ENCODE assay signal across 4 worm cellular contexts in the genomic region with DNA sequence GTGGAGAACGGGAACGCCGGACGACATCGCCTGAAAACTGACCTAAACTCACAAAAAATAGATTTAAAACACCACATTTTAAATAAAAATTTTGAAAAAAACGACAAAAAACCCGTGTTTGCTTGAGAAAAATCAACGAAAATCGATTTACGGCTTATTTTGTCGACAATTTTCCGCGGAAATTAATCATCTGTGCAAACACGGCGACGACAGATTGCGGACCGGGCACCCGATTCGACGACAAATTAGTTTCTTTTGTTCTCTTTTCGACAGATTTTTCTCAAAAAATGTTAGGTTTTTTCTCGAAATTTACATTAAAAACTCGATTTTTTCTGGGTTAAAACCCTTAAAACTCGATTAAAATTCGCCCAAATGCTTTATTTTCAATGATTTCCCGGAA.
TF ChIP-seq lines count a peak whose summit lies in the region.

A gene (minus strand): TSS at position 30 of the 400 bp plus-strand sequence.

TF ChIP-seq in whole organism, L2 larva, 48 proteins besides CTCF, POLR2A, EP300 and RAD21 (continues in another document):
- TF ChIP-seq nhr-23 (tag; optimal IDR thresholded peaks at IDR 0.05; lab: Kevin White, UChicago): no peak
- peak; percentile 35 for TF ChIP-seq sem-4 (tag; optimal IDR thresholded peaks at IDR 0.05; lab: Kevin White, UChicago)
- TF ChIP-seq alr-1 (tag; optimal IDR thresholded peaks at IDR 0.05; lab: Kevin White, UChicago): no peak
- TF ChIP-seq fos-1 (tag; optimal IDR thresholded peaks at IDR 0.05; lab: Kevin White, UChicago): peak; percentile 13
- TF ChIP-seq sma-9 (GFP tag; optimal IDR thresholded peaks at IDR 0.05; lab: Kevin White, UChicago): no peak
- no peak for TF ChIP-seq sma-9 (tag; optimal IDR thresholded peaks at IDR 0.05; lab: Kevin White, UChicago)
- peak; percentile 42 for TF ChIP-seq gmeb-1 (tag; optimal IDR thresholded peaks at IDR 0.05; lab: Kevin White, UChicago)
- TF ChIP-seq nhr-25 (tag; optimal IDR thresholded peaks at IDR 0.05; lab: Kevin White, UChicago): peak; percentile 41
- peak; percentile 30 for TF ChIP-seq crh-2 (tag; optimal IDR thresholded peaks at IDR 0.05; lab: Kevin White, UChicago)
- TF ChIP-seq mab-5 (tag; optimal IDR thresholded peaks at IDR 0.05; lab: Kevin White, UChicago): peak; percentile 31
- peak; percentile 10 for TF ChIP-seq lin-13 (GFP tag; optimal IDR thresholded peaks at IDR 0.05; lab: Kevin White, UChicago)
- TF ChIP-seq nhr-21 (tag; optimal IDR thresholded peaks at IDR 0.05; lab: Kevin White, UChicago): no peak
- TF ChIP-seq zag-1 (tag; optimal IDR thresholded peaks at IDR 0.05; lab: Kevin White, UChicago): no peak
- no peak for TF ChIP-seq nhr-77 (tag; optimal IDR thresholded peaks at IDR 0.05; lab: Kevin White, UChicago)
- no peak for TF ChIP-seq elt-3 (tag; optimal IDR thresholded peaks at IDR 0.05; lab: Kevin White, UChicago)
- TF ChIP-seq C34F6.9 (tag; optimal IDR thresholded peaks at IDR 0.05; lab: Kevin White, UChicago): peak; percentile 52
- TF ChIP-seq unc-55 (GFP tag; optimal IDR thresholded peaks at IDR 0.05; lab: Kevin White, UChicago): peak; percentile 58
- no peak for TF ChIP-seq peb-1 (tag; optimal IDR thresholded peaks at IDR 0.05; lab: Kevin White, UChicago)
- no peak for TF ChIP-seq nhr-129 (tag; optimal IDR thresholded peaks at IDR 0.05; lab: Kevin White, UChicago)
- no peak for TF ChIP-seq nhr-10 (tag; optimal IDR thresholded peaks at IDR 0.05; lab: Kevin White, UChicago)
- no peak for TF ChIP-seq dmd-4 (tag; optimal IDR thresholded peaks at IDR 0.05; lab: Kevin White, UChicago)
- TF ChIP-seq ceh-16 (tag; optimal IDR thresholded peaks at IDR 0.05; lab: Kevin White, UChicago): no peak
- TF ChIP-seq R02D3.7 (tag; optimal IDR thresholded peaks at IDR 0.05; lab: Kevin White, UChicago): no peak

TF ChIP-seq in whole organism, L4 larva, 104 proteins besides CTCF, POLR2A, EP300 and RAD21:
- TF ChIP-seq dmd-9 (GFP tag; IDR thresholded peaks at IDR 0.05; lab: Robert Waterston, UW) (no peak), hif-1 (tag; optimal IDR thresholded peaks at IDR 0.05; lab: Kevin White, UChicago) (no peak), dmd-8 (GFP tag; IDR thresholded peaks at IDR 0.05; lab: Robert Waterston, UW) (no peak), hlh-30 (tag; optimal IDR thresholded peaks at IDR 0.05; lab: Kevin White, UChicago; ENCODE audit: insufficient read depth) (no peak), arid-1 (GFP tag; conservative IDR thresholded peaks at IDR 0.05; lab: Robert Waterston, UW) (no peak), ceh-20 (GFP tag; IDR thresholded peaks at IDR 0.05; lab: Robert Waterston, UW) (no peak), lin-38 (GFP tag; IDR thresholded peaks at IDR 0.05; lab: Robert Waterston, UW) (peak; percentile 48), T26A8.4 (GFP tag; IDR thresholded peaks at IDR 0.05; lab: Robert Waterston, UW) (no peak), Y105C5A.15 (GFP tag; IDR thresholded peaks at IDR 0.05; lab: Robert Waterston, UW) (no peak), ceh-28 (tag; optimal IDR thresholded peaks at IDR 0.05; lab: Kevin White, UChicago) (no peak), sdz-12 (GFP tag; optimal IDR thresholded peaks at IDR 0.05; lab: Kevin White, UChicago) (no peak), dpl-1 (GFP tag; optimal IDR thresholded peaks at IDR 0.05; lab: Kevin White, UChicago) (peak; percentile 54), fkh-10 (GFP tag; optimal IDR thresholded peaks at IDR 0.05; lab: Kevin White, UChicago) (no peak), ces-1 (GFP tag; optimal IDR thresholded peaks at IDR 0.05; lab: Kevin White, UChicago) (peak; percentile 19), ceh-44 (GFP tag; IDR thresholded peaks at IDR 0.05; lab: Robert Waterston, UW) (no peak), mdt-29 (GFP tag; IDR thresholded peaks at IDR 0.05; lab: Robert Waterston, UW) (no peak), lin-1 (GFP tag; IDR thresholded peaks at IDR 0.05; lab: Robert Waterston, UW) (no peak), dve-1 (tag; optimal IDR thresholded peaks at IDR 0.05; lab: Kevin White, UChicago; ENCODE audit: insufficient read depth) (peak; percentile 35), lsy-2 (tag; optimal IDR thresholded peaks at IDR 0.05; lab: Kevin White, UChicago) (peak in 1 of 2 experiments; percentile 57), hmg-1.1 (GFP tag; IDR thresholded peaks at IDR 0.05; lab: Robert Waterston, UW) (no peak), mes-2 (tag; optimal IDR thresholded peaks at IDR 0.05; lab: Kevin White, UChicago; ENCODE audit: poor library complexity, severe bottlenecking) (peak; percentile 58), saeg-2 (GFP tag; IDR thresholded peaks at IDR 0.05; lab: Robert Waterston, UW) (no peak), Y48G9A.11 (GFP tag; IDR thresholded peaks at IDR 0.05; lab: Robert Waterston, UW) (no peak)

TF ChIP-seq in whole organism, late embryonic, 69 proteins besides CTCF, POLR2A, EP300 and RAD21:
- TF ChIP-seq fkh-10 (GFP tag; optimal IDR thresholded peaks at IDR 0.05; lab: Kevin White, UChicago): no peak
- no peak for TF ChIP-seq C38D4.7 (GFP tag; optimal IDR thresholded peaks at IDR 0.05; lab: Kevin White, UChicago)
- no peak for TF ChIP-seq unc-86 (tag; optimal IDR thresholded peaks at IDR 0.05; lab: Kevin White, UChicago)
- TF ChIP-seq lin-11 (tag; optimal IDR thresholded peaks at IDR 0.05; lab: Kevin White, UChicago): no peak
- TF ChIP-seq ama-1 (optimal IDR thresholded peaks at IDR 0.05; lab: Kevin White, UChicago): no peak
- peak; percentile 63 for TF ChIP-seq ceh-48 (tag; optimal IDR thresholded peaks at IDR 0.05; lab: Kevin White, UChicago)
- TF ChIP-seq ceh-24 (tag; optimal IDR thresholded peaks at IDR 0.05; lab: Kevin White, UChicago): no peak
- peak; percentile 35 for TF ChIP-seq nfya-1 (tag; optimal IDR thresholded peaks at IDR 0.05; lab: Kevin White, UChicago)
- TF ChIP-seq hlh-13 (GFP tag; optimal IDR thresholded peaks at IDR 0.05; lab: Kevin White, UChicago): no peak
- no peak for TF ChIP-seq pax-1 (tag; optimal IDR thresholded peaks at IDR 0.05; lab: Kevin White, UChicago)
- TF ChIP-seq unc-42 (tag; optimal IDR thresholded peaks at IDR 0.05; lab: Kevin White, UChicago): peak; percentile 92
TF ChIP-seq in whole organism, late embryonic: peak in this region for 3.

TF ChIP-seq in whole organism, mixed stage, embryonic, 35 proteins besides CTCF, POLR2A, EP300 and RAD21:
- TF ChIP-seq unc-120 (tag; optimal IDR thresholded peaks at IDR 0.05; lab: Kevin White, UChicago; ENCODE audit: poor library complexity, severe bottlenecking) (no peak), nhr-28 (tag; optimal IDR thresholded peaks at IDR 0.05; lab: Kevin White, UChicago) (no peak), cnd-1 (tag; optimal IDR thresholded peaks at IDR 0.05; lab: Kevin White, UChicago) (no peak), lin-32 (GFP tag; optimal IDR thresholded peaks at IDR 0.05; lab: Kevin White, UChicago) (no peak), ceh-39 (tag; optimal IDR thresholded peaks at IDR 0.05; lab: Kevin White, UChicago) (no peak), ztf-11 (tag; optimal IDR thresholded peaks at IDR 0.05; lab: Kevin White, UChicago) (no peak), bed-3 (GFP tag; optimal IDR thresholded peaks at IDR 0.05; lab: Kevin White, UChicago) (no peak), nhr-2 (tag; optimal IDR thresholded peaks at IDR 0.05; lab: Kevin White, UChicago) (no peak), ham-2 (GFP tag; optimal IDR thresholded peaks at IDR 0.05; lab: Kevin White, UChicago) (peak; percentile 9), ces-1 (GFP tag; optimal IDR thresholded peaks at IDR 0.05; lab: Kevin White, UChicago) (peak; percentile 91), unc-39 (tag; optimal IDR thresholded peaks at IDR 0.05; lab: Kevin White, UChicago) (no peak), snpc-4 (tag; optimal IDR thresholded peaks at IDR 0.05; lab: Kevin White, UChicago) (no peak), mls-2 (tag; optimal IDR thresholded peaks at IDR 0.05; lab: Kevin White, UChicago) (no peak), zip-8 (tag; optimal IDR thresholded peaks at IDR 0.05; lab: Kevin White, UChicago) (no peak), flh-1 (GFP tag; optimal IDR thresholded peaks at IDR 0.05; lab: Kevin White, UChicago) (no peak), tbx-8 (GFP tag; optimal IDR thresholded peaks at IDR 0.05; lab: Kevin White, UChicago) (no peak), ceh-83 (GFP tag; optimal IDR thresholded peaks at IDR 0.05; lab: Kevin White, UChicago) (no peak), sem-2 (GFP tag; optimal IDR thresholded peaks at IDR 0.05; lab: Kevin White, UChicago) (no peak), M03D4.4 (tag; optimal IDR thresholded peaks at IDR 0.05; lab: Kevin White, UChicago) (no peak), lsy-2 (tag; optimal IDR thresholded peaks at IDR 0.05; lab: Kevin White, UChicago) (peak; percentile 26), mep-1 (tag; optimal IDR thresholded peaks at IDR 0.05; lab: Kevin White, UChicago) (peak; percentile 41), pha-4 (tag; optimal IDR thresholded peaks at IDR 0.05; lab: Kevin White, UChicago) (no peak), ceh-43 (GFP tag; optimal IDR thresholded peaks at IDR 0.05; lab: Kevin White, UChicago) (peak; percentile 13), elt-1 (tag; optimal IDR thresholded peaks at IDR 0.05; lab: Kevin White, UChicago; ENCODE audit: borderline replicate concordance, insufficient read depth) (no peak), lin-13 (tag; optimal IDR thresholded peaks at IDR 0.05; lab: Kevin White, UChicago) (peak; percentile 16), blmp-1 (tag; optimal IDR thresholded peaks at IDR 0.05; lab: Kevin White, UChicago) (no peak), nhr-237 (tag; optimal IDR thresholded peaks at IDR 0.05; lab: Kevin White, UChicago) (no peak), mab-5 (tag; optimal IDR thresholded peaks at IDR 0.05; lab: Kevin White, UChicago) (no peak), nhr-12 (tag; optimal IDR thresholded peaks at IDR 0.05; lab: Kevin White, UChicago) (no peak), elt-3 (tag; optimal IDR thresholded peaks at IDR 0.05; lab: Kevin White, UChicago) (no peak), sptf-1 (tag; optimal IDR thresholded peaks at IDR 0.05; lab: Kevin White, UChicago) (no peak), drap-1 (GFP tag; optimal IDR thresholded peaks at IDR 0.05; lab: Kevin White, UChicago) (no peak), hlh-1 (tag; optimal IDR thresholded peaks at IDR 0.05; lab: Kevin White, UChicago) (no peak), unc-62 (GFP tag; optimal IDR thresholded peaks at IDR 0.05; lab: Kevin White, UChicago) (no peak), nhr-76 (tag; optimal IDR thresholded peaks at IDR 0.05; lab: Kevin White, UChicago) (no peak)
